Fruit fly (Drosophila melanogaster) whole organism, embryonic: ENCODE data around the gene Sfxn2.
A peak's percentile ranks its signal among the peaks of the same experiment; 100 is the strongest.

Experiments used
- Aef1 ChIP-seq: fragments of 200-800 bp; sonication (Bioruptor generic); IDR thresholded peaks from 3 replicates; pipeline ENCODE4 v1.3.6; 2022; ENCODE audit warnings: missing biosample characterization, missing genetic modification characterization
- Asciz ChIP-seq: fragments of 200-800 bp; sonication (Bioruptor generic); optimal IDR thresholded peaks from 2 replicates; lab custom pipeline; 2017; ENCODE audit warnings: missing biosample characterization, mild to moderate bottlenecking, missing genetic modification characterization, missing genetic modification reagents
- B-H1 ChIP-seq: fragments of 200-800 bp; sonication (Bioruptor generic); IDR thresholded peaks from 3 replicates; pipeline ENCODE4 v1.3.6; 2022; ENCODE audit warnings: missing biosample characterization, missing genetic modification characterization
- Bdp1 ChIP-seq: fragments of 200-800 bp; sonication (Bioruptor generic); optimal IDR thresholded peaks from 3 replicates; lab custom pipeline; 2016; ENCODE audit warnings: missing biosample characterization, missing genetic modification characterization
- Bteb2 ChIP-seq: fragments of 200-800 bp; sonication (Bioruptor generic); optimal IDR thresholded peaks from 2 replicates; lab custom pipeline; 2016; ENCODE audit warnings: missing biosample characterization, missing genetic modification characterization
- CG10147 ChIP-seq: fragments of 200-800 bp; sonication (Bioruptor generic); optimal IDR thresholded peaks from 2 replicates; lab custom pipeline; 2019; ENCODE audit warnings: missing biosample characterization, mild to moderate bottlenecking, missing genetic modification characterization, moderate library complexity
- CG10366 ChIP-seq: fragments of 200-800 bp; sonication (Bioruptor generic); IDR thresholded peaks from 2 replicates; pipeline ENCODE4 v1.3.6; 2022; ENCODE audit warnings: missing biosample characterization, missing genetic modification characterization
- CG11093 ChIP-seq: fragments of 200-800 bp; sonication (Bioruptor generic); IDR thresholded peaks from 3 replicates; pipeline ENCODE4 v1.3.6; 2022; ENCODE audit warnings: missing biosample characterization, missing genetic modification characterization
- CG11504 ChIP-seq: fragments of 200-800 bp; sonication (Bioruptor generic); optimal IDR thresholded peaks from 3 replicates; lab custom pipeline; 2019; ENCODE audit warnings: missing biosample characterization, mild to moderate bottlenecking, missing genetic modification characterization, moderate library complexity
- CG12071 ChIP-seq: fragments of 200-800 bp; sonication (Bioruptor generic); optimal IDR thresholded peaks from 3 replicates; lab custom pipeline; 2018; ENCODE audit warnings: missing biosample characterization, mild to moderate bottlenecking, missing genetic modification characterization
- CG13424 ChIP-seq: fragments of 200-800 bp; sonication (Bioruptor generic); optimal IDR thresholded peaks from 2 replicates; lab custom pipeline; 2019; ENCODE audit warnings: missing biosample characterization, mild to moderate bottlenecking, missing genetic modification characterization, moderate library complexity
- CG13624 ChIP-seq: fragments of 200-800 bp; sonication (Bioruptor generic); optimal IDR thresholded peaks from 2 replicates; lab custom pipeline; 2016; ENCODE audit warnings: missing biosample characterization, missing genetic modification characterization
- CG14014 ChIP-seq: fragments of 200-800 bp; sonication (Bioruptor generic); IDR thresholded peaks from 2 replicates; pipeline ENCODE4 v1.3.6; 2022; ENCODE audit warnings: missing biosample characterization, missing genetic modification characterization
- CG1603 ChIP-seq: fragments of 200-800 bp; sonication (Bioruptor generic); optimal IDR thresholded peaks from 2 replicates; lab custom pipeline; 2019; ENCODE audit warnings: missing biosample characterization, mild to moderate bottlenecking, missing genetic modification characterization, moderate library complexity
- CG17361 ChIP-seq: fragments of 200-800 bp; sonication (Bioruptor generic); IDR thresholded peaks from 3 replicates; pipeline ENCODE4 v1.3.6; 2022; ENCODE audit warnings: missing biosample characterization, missing genetic modification characterization
- CG17802 ChIP-seq: fragments of 200-800 bp; sonication (Bioruptor generic); optimal IDR thresholded peaks from 2 replicates; lab custom pipeline; 2018; ENCODE audit warnings: missing biosample characterization, mild to moderate bottlenecking, missing genetic modification characterization, moderate library complexity
- CG18011 ChIP-seq: fragments of 200-800 bp; sonication (Bioruptor generic); optimal IDR thresholded peaks from 2 replicates; lab custom pipeline; 2017; ENCODE audit warnings: missing biosample characterization, missing genetic modification characterization, mild to moderate bottlenecking, moderate library complexity, missing genotype
- CG2202 ChIP-seq: fragments of 200-800 bp; sonication (Bioruptor generic); optimal IDR thresholded peaks from 2 replicates; lab custom pipeline; 2018; ENCODE audit warnings: missing biosample characterization, mild to moderate bottlenecking, missing genetic modification characterization
- CG7357 ChIP-seq: fragments of 200-800 bp; sonication (Bioruptor generic); IDR thresholded peaks from 3 replicates; pipeline ENCODE4 v1.3.6; 2022; ENCODE audit warnings: missing biosample characterization, missing genetic modification characterization
- CG7745 ChIP-seq: fragments of 200-800 bp; sonication (Bioruptor generic); optimal IDR thresholded peaks from 2 replicates; lab custom pipeline; 2018; ENCODE audit warnings: missing biosample characterization, mild to moderate bottlenecking, missing genetic modification characterization, moderate library complexity
- CG7928 ChIP-seq: fragments of 200-800 bp; sonication (Bioruptor generic); optimal IDR thresholded peaks from 2 replicates; lab custom pipeline; 2017; ENCODE audit warnings: missing biosample characterization, mild to moderate bottlenecking, missing genetic modification characterization
- CG8478 ChIP-seq: fragments of >200 bp; optimal IDR thresholded peaks from 2 replicates; lab custom pipeline; 2018
- CG8924 ChIP-seq: fragments of 200-800 bp; optimal IDR thresholded peaks from 3 replicates; lab custom pipeline; 2019; ENCODE audit warnings: missing biosample characterization, mild to moderate bottlenecking, missing genetic modification characterization, moderate library complexity
- CG9437 ChIP-seq: fragments of 200-800 bp; sonication (Bioruptor generic); optimal IDR thresholded peaks from 2 replicates; lab custom pipeline; 2018; ENCODE audit warnings: missing biosample characterization, mild to moderate bottlenecking, missing genetic modification characterization
- Chrac-16 ChIP-seq: fragments of 200-800 bp; sonication (Bioruptor generic); optimal IDR thresholded peaks from 3 replicates; lab custom pipeline; 2016; ENCODE audit warnings: missing biosample characterization, missing genetic modification characterization
- Dek ChIP-seq: fragments of 200-800 bp; sonication (Bioruptor generic); optimal IDR thresholded peaks from 3 replicates; lab custom pipeline; 2019; ENCODE audit warnings: missing biosample characterization, mild to moderate bottlenecking, missing genetic modification characterization, moderate library complexity
- Dll ChIP-seq: fragments of 200-800 bp; sonication (Bioruptor generic); IDR thresholded peaks from 4 replicates; pipeline ENCODE4 v1.3.6; 2022; ENCODE audit warnings: missing biosample characterization, missing genetic modification characterization; ENCODE audit not compliant: partially characterized antibody
- Elba2 ChIP-seq: fragments of 200-800 bp; sonication (Bioruptor generic); optimal IDR thresholded peaks from 3 replicates; lab custom pipeline; 2016; ENCODE audit warnings: missing biosample characterization, missing genetic modification characterization
- Fer2 ChIP-seq: fragments of 200-800 bp; sonication (Bioruptor generic); optimal IDR thresholded peaks from 2 replicates; lab custom pipeline; 2018; ENCODE audit warnings: missing biosample characterization, mild to moderate bottlenecking, missing genetic modification characterization, moderate library complexity
- HLH4C ChIP-seq: fragments of 200-800 bp; sonication (Bioruptor generic); IDR thresholded peaks from 3 replicates; pipeline ENCODE4 v1.3.6; 2022; ENCODE audit warnings: missing biosample characterization, missing genetic modification characterization; ENCODE audit not compliant: partially characterized antibody
- Hand ChIP-seq: fragments of 200-800 bp; sonication (Bioruptor generic); optimal IDR thresholded peaks from 2 replicates; lab custom pipeline; 2017; ENCODE audit warnings: mild to moderate bottlenecking, missing biosample characterization, missing genetic modification reagents, missing genetic modification characterization
- Opbp ChIP-seq: fragments of 200-800 bp; sonication (Bioruptor generic); IDR thresholded peaks from 3 replicates; pipeline ENCODE4 v1.3.6; 2022; ENCODE audit warnings: missing biosample characterization, missing genetic modification characterization; ENCODE audit not compliant: partially characterized antibody
- Optix ChIP-seq: fragments of 200-800 bp; sonication (Bioruptor generic); IDR thresholded peaks from 3 replicates; pipeline ENCODE4 v1.3.6; 2022; ENCODE audit warnings: missing biosample characterization, missing genetic modification characterization
- Sry-β ChIP-seq: fragments of 200-800 bp; sonication (Bioruptor generic); optimal IDR thresholded peaks from 2 replicates; lab custom pipeline; 2018; ENCODE audit warnings: missing biosample characterization, mild to moderate bottlenecking, missing genetic modification characterization, moderate library complexity
- ac ChIP-seq: fragments of 200-800 bp; sonication (Bioruptor generic); optimal IDR thresholded peaks from 3 replicates; lab custom pipeline; 2017; ENCODE audit warnings: missing biosample characterization, mild to moderate bottlenecking, missing genetic modification characterization
- amos ChIP-seq: fragments of 200-800 bp; sonication (Bioruptor generic); IDR thresholded peaks from 2 replicates; pipeline ENCODE4 v1.3.6; 2022; ENCODE audit warnings: missing biosample characterization, missing genetic modification characterization; ENCODE audit not compliant: partially characterized antibody
- chinmo ChIP-seq: fragments of 200-800 bp; sonication (Bioruptor generic); IDR thresholded peaks from 4 replicates; pipeline ENCODE4 v1.3.6; 2022; ENCODE audit warnings: missing biosample characterization, missing genetic modification characterization; ENCODE audit not compliant: partially characterized antibody
- cwo ChIP-seq: fragments of 200-800 bp; sonication (Bioruptor generic); optimal IDR thresholded peaks from 3 replicates; lab custom pipeline; 2017; ENCODE audit warnings: missing biosample characterization, missing genetic modification characterization, mild to moderate bottlenecking, moderate library complexity, missing genetic modification reagents
- dmrt99B ChIP-seq: fragments of 200-800 bp; sonication (Bioruptor generic); optimal IDR thresholded peaks from 2 replicates; lab custom pipeline; 2018; ENCODE audit warnings: missing biosample characterization, mild to moderate bottlenecking, missing genetic modification characterization, moderate library complexity
- ems ChIP-seq: fragments of 200-800 bp; sonication (Bioruptor generic); optimal IDR thresholded peaks from 3 replicates; lab custom pipeline; 2016; ENCODE audit warnings: missing biosample characterization, missing genetic modification characterization
- gcm ChIP-seq: fragments of 200-800 bp; sonication (Bioruptor generic); optimal IDR thresholded peaks from 2 replicates; lab custom pipeline; 2019; ENCODE audit warnings: missing biosample characterization, mild to moderate bottlenecking, missing genetic modification characterization, moderate library complexity
- ham ChIP-seq: fragments of 200-800 bp; sonication (Bioruptor generic); IDR thresholded peaks from 2 replicates; pipeline ENCODE4 v1.3.6; 2022; ENCODE audit warnings: missing biosample characterization, missing genetic modification characterization
- pb ChIP-seq: fragments of 200-800 bp; sonication (Bioruptor generic); optimal IDR thresholded peaks from 3 replicates; lab custom pipeline; 2016; ENCODE audit warnings: missing biosample characterization, missing genetic modification characterization
- pita ChIP-seq: fragments of 200-800 bp; sonication (Bioruptor generic); optimal IDR thresholded peaks from 2 replicates; lab custom pipeline; 2017; ENCODE audit warnings: missing biosample characterization, mild to moderate bottlenecking, missing genetic modification characterization
- pros ChIP-seq: fragments of 200-800 bp; sonication (Bioruptor generic); optimal IDR thresholded peaks from 3 replicates; lab custom pipeline; 2019; ENCODE audit warnings: missing biosample characterization, mild to moderate bottlenecking, missing genetic modification characterization, moderate library complexity
- row ChIP-seq: fragments of 200-800 bp; sonication (Bioruptor generic); IDR thresholded peaks from 3 replicates; pipeline ENCODE4 v1.3.6; 2022; ENCODE audit warnings: missing biosample characterization, missing genetic modification characterization
- sisA ChIP-seq: fragments of 200-800 bp; sonication (Bioruptor generic); IDR thresholded peaks from 2 replicates; pipeline ENCODE4 v1.3.6; 2022; ENCODE audit warnings: missing biosample characterization, missing genetic modification characterization
- slou ChIP-seq: fragments of 200-800 bp; sonication (Bioruptor generic); optimal IDR thresholded peaks from 3 replicates; lab custom pipeline; 2016; ENCODE audit warnings: missing biosample characterization, missing genetic modification characterization
- vfl ChIP-seq: fragments of 200-800 bp; sonication (Bioruptor generic); optimal IDR thresholded peaks from 2 replicates; lab custom pipeline; 2016; ENCODE audit warnings: missing biosample characterization, missing genetic modification characterization
- wek ChIP-seq: fragments of 200-800 bp; sonication (Bioruptor generic); optimal IDR thresholded peaks from 3 replicates; lab custom pipeline; 2018; ENCODE audit warnings: missing biosample characterization, mild to moderate bottlenecking, missing genetic modification characterization, moderate library complexity

Sfxn2 gene

dm6 chr3L:19042501-19042900 is 20.5 kb upstream of the Sfxn2 start (continued):
- no peak for TF ChIP-seq Optix (GFP tag; lab: Robert Waterston, UW)
- TF ChIP-seq CG13424 (tag; lab: Kevin White, UChicago): peak; percentile 89
- no peak for TF ChIP-seq amos (GFP tag; lab: Robert Waterston, UW)
- TF ChIP-seq ems (GFP tag; lab: Kevin White, UChicago): peak; percentile 2
- TF ChIP-seq CG10147 (GFP tag; lab: Kevin White, UChicago): peak; percentile 71
- peak; percentile 46 for TF ChIP-seq CG17802
- peak; percentile 27 for TF ChIP-seq Fer2
- TF ChIP-seq Elba2 (GFP tag; lab: Kevin White, UChicago): peak; percentile 36
- no peak for TF ChIP-seq ham (GFP tag; lab: Robert Waterston, UW)
- TF ChIP-seq Dll: no peak
- TF ChIP-seq CG17361 (GFP tag; lab: Robert Waterston, UW): peak; percentile 95
- TF ChIP-seq pb (GFP tag; lab: Kevin White, UChicago): no peak
- TF ChIP-seq CG7928 (GFP tag; lab: Kevin White, UChicago): no peak
- TF ChIP-seq CG10366 (GFP tag; lab: Robert Waterston, UW): peak; percentile 46
- TF ChIP-seq CG11504 (tag; lab: Kevin White, UChicago): peak; percentile 91
- TF ChIP-seq ac: peak; percentile 97
- no peak for TF ChIP-seq slou (GFP tag; lab: Kevin White, UChicago)
- peak; percentile 91 for TF ChIP-seq gcm (GFP tag; lab: Kevin White, UChicago)
- peak; percentile 91 for TF ChIP-seq dmrt99B
- TF ChIP-seq CG7745: peak; percentile 62
- TF ChIP-seq row: peak; percentile 79
- peak; percentile 94 for TF ChIP-seq CG8924 (tag; lab: Kevin White, UChicago)
- peak; percentile 77 for TF ChIP-seq CG9437 (GFP tag; lab: Kevin White, UChicago)
- peak; percentile 60 for TF ChIP-seq cwo
- TF ChIP-seq Dek: peak; percentile 51
- TF ChIP-seq sisA (GFP tag; lab: Robert Waterston, UW): peak; percentile 65
- peak; percentile 73 for TF ChIP-seq CG11093
- no peak for TF ChIP-seq CG13624
- peak; percentile 29; the same call in 2 of the 3 replicates for TF ChIP-seq B-H1 (GFP tag; lab: Robert Waterston, UW)
- no peak for TF ChIP-seq pita (GFP tag; lab: Kevin White, UChicago)
- no peak for TF ChIP-seq HLH4C (GFP tag; lab: Robert Waterston, UW)
- no peak for TF ChIP-seq Hand (GFP tag; lab: Kevin White, UChicago)
- TF ChIP-seq chinmo: no peak
- peak; percentile 88 for TF ChIP-seq CG2202 (tag; lab: Kevin White, UChicago)
- no peak for TF ChIP-seq CG8478 (lab: Kevin White, UChicago)
- TF ChIP-seq Opbp: no peak
- no peak for TF ChIP-seq CG12071 (GFP tag; lab: Kevin White, UChicago)
- TF ChIP-seq CG7357 (GFP tag; lab: Robert Waterston, UW): peak; percentile 26; the same call in 1 of the 3 replicates
- peak; percentile 45 for TF ChIP-seq Sry-β
- no peak for TF ChIP-seq Bdp1 (GFP tag; lab: Kevin White, UChicago)
- TF ChIP-seq pros (GFP tag; lab: Kevin White, UChicago): peak; percentile 4
- TF ChIP-seq Aef1 (GFP tag; lab: Robert Waterston, UW): no peak; the same call in 2 of the 3 replicates
- TF ChIP-seq Asciz (GFP tag; lab: Kevin White, UChicago): peak; percentile 83
- TF ChIP-seq vfl (GFP tag; lab: Kevin White, UChicago): peak; percentile 49
- TF ChIP-seq CG14014 (GFP tag; lab: Robert Waterston, UW): peak; percentile 34; the same call in 1 of the 2 replicates
- peak; percentile 77 for TF ChIP-seq CG1603 (tag; lab: Kevin White, UChicago)
- peak; percentile 69 for TF ChIP-seq Chrac-16 (GFP tag; lab: Kevin White, UChicago)
- no peak for TF ChIP-seq wek
- TF ChIP-seq Bteb2: peak; percentile 20
- TF ChIP-seq CG18011: peak; percentile 18
